Worm (Caenorhabditis elegans) whole organism, mixed stage, embryonic: ENCODE data around the gene K07F5.7.

ENCODE experiments used
- M03D4.4 ChIP-seq: sonication (generic microtip); optimal IDR thresholded peaks from 2 replicates; lab custom pipeline; 2017; ENCODE audit warnings: mild to moderate bottlenecking, missing genetic modification characterization, missing compliant biosample characterization
- bed-3 ChIP-seq: fragments of 200-800 bp; sonication (Bioruptor generic); optimal IDR thresholded peaks from 3 replicates; lab custom pipeline; 2018; ENCODE audit warnings: mild to moderate bottlenecking, missing genetic modification characterization, moderate library complexity, missing compliant biosample characterization
- blmp-1 ChIP-seq: fragments of 150-350 bp; optimal IDR thresholded peaks from 2 replicates; lab custom pipeline; 2014; ENCODE audit warnings: missing biosample characterization, missing genetic modification characterization
- ceh-43 ChIP-seq: fragments of 200-800 bp; sonication (Bioruptor generic); optimal IDR thresholded peaks from 2 replicates; lab custom pipeline; 2018; ENCODE audit warnings: mild to moderate bottlenecking, missing genetic modification characterization, moderate library complexity, missing compliant biosample characterization
- ceh-83 ChIP-seq: fragments of 200-800 bp; sonication (Bioruptor generic); optimal IDR thresholded peaks from 2 replicates; lab custom pipeline; 2018; ENCODE audit warnings: mild to moderate bottlenecking, missing genetic modification characterization, missing compliant biosample characterization
- elt-3 ChIP-seq: fragments of 150-350 bp; optimal IDR thresholded peaks from 2 replicates; lab custom pipeline; 2014; ENCODE audit warnings: missing biosample characterization, missing genetic modification characterization
- ham-2 ChIP-seq: fragments of 200-800 bp; sonication (Bioruptor generic); optimal IDR thresholded peaks from 2 replicates; lab custom pipeline; 2018; ENCODE audit warnings: mild to moderate bottlenecking, missing genetic modification characterization, missing compliant biosample characterization
- mls-2 ChIP-seq: sonication (generic microtip); optimal IDR thresholded peaks from 2 replicates; lab custom pipeline; 2016; ENCODE audit warnings: mild to moderate bottlenecking, missing genetic modification characterization, moderate library complexity, missing compliant biosample characterization
- nhr-28 ChIP-seq: fragments of 150-350 bp; optimal IDR thresholded peaks from 2 replicates; lab custom pipeline; 2014; ENCODE audit warnings: missing biosample characterization, missing genetic modification characterization
- nhr-76 ChIP-seq: sonication (generic microtip); optimal IDR thresholded peaks from 2 replicates; lab custom pipeline; 2017; ENCODE audit warnings: missing biosample characterization, missing genetic modification characterization
- unc-62 ChIP-seq: fragments of 150-350 bp; optimal IDR thresholded peaks from 2 replicates; lab custom pipeline; 2014; ENCODE audit warnings: missing biosample characterization, missing genetic modification reagents, missing genetic modification characterization

DNA sequence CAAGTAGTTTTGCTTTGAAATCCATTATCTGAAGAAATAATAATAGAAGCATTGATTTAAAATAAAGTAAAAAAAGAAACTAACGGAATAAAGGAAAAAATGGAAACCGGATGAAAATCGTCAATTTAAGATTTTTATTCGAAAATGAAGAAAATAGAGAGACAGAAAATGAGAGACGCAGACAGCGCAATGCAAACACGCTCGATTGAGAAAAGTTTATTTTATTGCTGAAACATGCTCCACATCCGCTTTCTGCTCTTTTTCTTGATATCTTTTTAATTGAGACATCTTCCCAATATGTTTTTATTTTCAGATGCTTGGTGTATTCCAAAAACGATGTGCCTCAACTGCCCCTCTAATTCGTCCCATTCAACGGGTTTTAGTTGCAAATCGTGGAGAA lies 36.3 kb upstream of the K07F5.7 start, which contains the start of the genes prp-18 and mccc-1:
- TF ChIP-seq bed-3 (GFP tag; lab: Kevin White, UChicago): no peak
- no peak for TF ChIP-seq M03D4.4 (tag; lab: Kevin White, UChicago)
- no peak for TF ChIP-seq nhr-76
- TF ChIP-seq unc-62: no peak
- TF ChIP-seq ceh-83 (GFP tag; lab: Kevin White, UChicago): no peak
- TF ChIP-seq elt-3 (tag; lab: Kevin White, UChicago): no peak
- TF ChIP-seq ceh-43: no peak
- no peak for TF ChIP-seq nhr-28 (tag; lab: Kevin White, UChicago)
- no peak for TF ChIP-seq mls-2 (tag; lab: Kevin White, UChicago)
- no peak for TF ChIP-seq blmp-1
- no peak for TF ChIP-seq ham-2 (GFP tag; lab: Kevin White, UChicago)
